Fruit fly (Drosophila melanogaster) whole organism, prepupa: Measurements from ENCODE around the gene Nprl3.
A peak's percentile ranks its signal among the peaks of the same experiment; 100 is the strongest.

Experiments
- Blimp-1 ChIP-seq: fragments of 200-800 bp; sonication (Bioruptor generic); optimal IDR thresholded peaks from 3 replicates; lab custom pipeline; 2017; ENCODE audit warnings: missing biosample characterization, missing genetic modification characterization, mild to moderate bottlenecking, moderate library complexity, missing genetic modification reagents
- CG10631 ChIP-seq: fragments of 200-800 bp; sonication (Bioruptor generic); optimal IDR thresholded peaks from 2 replicates; lab custom pipeline; 2016; ENCODE audit warnings: missing biosample characterization, missing genetic modification characterization
- CG10669 ChIP-seq: fragments of 200-800 bp; sonication (Bioruptor generic); optimal IDR thresholded peaks from 3 replicates; lab custom pipeline; 2018; ENCODE audit warnings: missing biosample characterization, mild to moderate bottlenecking, missing genetic modification characterization, moderate library complexity
- CG11294 ChIP-seq: fragments of 200-800 bp; sonication (Bioruptor generic); IDR thresholded peaks from 2 replicates; pipeline ENCODE4 v1.3.6; 2022; ENCODE audit warnings: missing biosample characterization, missing genetic modification characterization
- CG11762 ChIP-seq: fragments of 200-800 bp; sonication (Bioruptor generic); optimal IDR thresholded peaks from 3 replicates; lab custom pipeline; 2016; ENCODE audit warnings: missing biosample characterization, missing genetic modification characterization; ENCODE audit not compliant: insufficient read depth
- CG11902 ChIP-seq: fragments of 200-800 bp; sonication (Bioruptor generic); optimal IDR thresholded peaks from 3 replicates; lab custom pipeline; 2016; ENCODE audit warnings: missing biosample characterization, missing genetic modification characterization
- CG1621 ChIP-seq: fragments of 200-800 bp; sonication (Bioruptor generic); optimal IDR thresholded peaks from 3 replicates; lab custom pipeline; 2018; ENCODE audit warnings: missing biosample characterization, mild to moderate bottlenecking, missing genetic modification characterization
- CG3032 ChIP-seq: fragments of 200-800 bp; optimal IDR thresholded peaks from 2 replicates; lab custom pipeline; 2019; ENCODE audit warnings: missing biosample characterization, mild to moderate bottlenecking, missing genetic modification characterization, moderate library complexity
- CG34406 ChIP-seq: fragments of 200-800 bp; sonication (Bioruptor generic); optimal IDR thresholded peaks from 3 replicates; lab custom pipeline; 2016; ENCODE audit warnings: missing biosample characterization, missing genetic modification characterization
- CG4318 ChIP-seq: fragments of 200-800 bp; sonication (Bioruptor generic); optimal IDR thresholded peaks from 3 replicates; lab custom pipeline; 2017; ENCODE audit warnings: missing biosample characterization, mild to moderate bottlenecking, missing genetic modification characterization
- CG6276 ChIP-seq: fragments of 200-800 bp; sonication (Bioruptor generic); optimal IDR thresholded peaks from 2 replicates; lab custom pipeline; 2017; ENCODE audit warnings: missing biosample characterization, mild to moderate bottlenecking, missing genetic modification characterization
- CG6792 ChIP-seq: fragments of 200-800 bp; sonication (Bioruptor generic); optimal IDR thresholded peaks from 3 replicates; lab custom pipeline; 2016; ENCODE audit warnings: missing biosample characterization, missing genetic modification characterization
- CG6808 ChIP-seq: fragments of 200-800 bp; sonication (Bioruptor generic); optimal IDR thresholded peaks from 3 replicates; lab custom pipeline; 2017; ENCODE audit warnings: missing biosample characterization, missing genetic modification characterization, mild to moderate bottlenecking, moderate library complexity, missing genetic modification reagents
- CG6854 ChIP-seq: fragments of 200-800 bp; sonication (Bioruptor generic); optimal IDR thresholded peaks from 2 replicates; lab custom pipeline; 2017; ENCODE audit warnings: missing biosample characterization, mild to moderate bottlenecking, missing genetic modification characterization
- CG7368 ChIP-seq: fragments of 200-800 bp; sonication (Bioruptor generic); optimal IDR thresholded peaks from 3 replicates; lab custom pipeline; 2016; ENCODE audit warnings: missing biosample characterization, missing genetic modification characterization
- CG8119 ChIP-seq: fragments of 200-800 bp; sonication (Bioruptor generic); IDR thresholded peaks from 3 replicates; pipeline ENCODE4 v1.3.6; 2022; ENCODE audit warnings: missing biosample characterization, missing genetic modification characterization
- CG8319 ChIP-seq: fragments of 200-800 bp; sonication (Bioruptor generic); optimal IDR thresholded peaks from 3 replicates; lab custom pipeline; 2016; ENCODE audit warnings: missing biosample characterization, missing genetic modification characterization
- CG9139 ChIP-seq: fragments of 200-800 bp; sonication (Bioruptor generic); optimal IDR thresholded peaks from 3 replicates; lab custom pipeline; 2017; ENCODE audit warnings: missing biosample characterization, mild to moderate bottlenecking, missing genetic modification characterization
- Eip75B ChIP-seq: fragments of 200-800 bp; sonication (Bioruptor generic); optimal IDR thresholded peaks from 3 replicates; lab custom pipeline; 2016; ENCODE audit warnings: missing biosample characterization, missing genetic modification characterization
- Eip78C ChIP-seq: fragments of 200-800 bp; sonication (Bioruptor generic); peaks from one replicate; lab custom pipeline; 2016; ENCODE audit warnings: missing biosample characterization, missing genetic modification characterization
- Eip93F ChIP-seq: fragments of 200-800 bp; sonication (Bioruptor generic); optimal IDR thresholded peaks from 2 replicates; lab custom pipeline; 2016; ENCODE audit warnings: missing biosample characterization, mild to moderate bottlenecking, missing genetic modification characterization
- Ets21C ChIP-seq: fragments of 200-800 bp; sonication (Bioruptor generic); optimal IDR thresholded peaks from 3 replicates; lab custom pipeline; 2016; ENCODE audit warnings: missing biosample characterization, missing genetic modification characterization
- Ets96B ChIP-seq: fragments of 200-800 bp; optimal IDR thresholded peaks from 2 replicates; lab custom pipeline; 2019; ENCODE audit warnings: missing biosample characterization, mild to moderate bottlenecking, missing genetic modification characterization, moderate library complexity
- Gug ChIP-seq: fragments of 200-800 bp; sonication (Bioruptor generic); IDR thresholded peaks from 2 replicates; pipeline ENCODE4 v1.3.6; 2022; ENCODE audit warnings: missing biosample characterization, missing genetic modification characterization
- Lpt ChIP-seq: fragments of 200-800 bp; sonication (Bioruptor generic); optimal IDR thresholded peaks from 3 replicates; lab custom pipeline; 2016; ENCODE audit warnings: missing biosample characterization, missing genetic modification characterization
- OdsH ChIP-seq: fragments of 200-800 bp; sonication (Bioruptor generic); optimal IDR thresholded peaks from 3 replicates; lab custom pipeline; 2016; ENCODE audit warnings: missing biosample characterization, missing genetic modification characterization
- Smox ChIP-seq: fragments of 200-800 bp; sonication (Bioruptor generic); optimal IDR thresholded peaks from 3 replicates; lab custom pipeline; 2016; ENCODE audit warnings: missing biosample characterization, missing genetic modification characterization
- Sox102F ChIP-seq: fragments of 200-800 bp; sonication (Bioruptor generic); optimal IDR thresholded peaks from 2 replicates; lab custom pipeline; 2016; ENCODE audit warnings: missing biosample characterization, mild to moderate bottlenecking, missing genetic modification characterization
- Sox14 ChIP-seq: fragments of 200-800 bp; sonication (Bioruptor generic); optimal IDR thresholded peaks from 3 replicates; lab custom pipeline; 2016; ENCODE audit warnings: missing biosample characterization, missing genetic modification characterization
- acj6 ChIP-seq: fragments of 200-800 bp; sonication (Bioruptor generic); optimal IDR thresholded peaks from 3 replicates; lab custom pipeline; 2016; ENCODE audit warnings: missing biosample characterization, missing genetic modification characterization
- cyc ChIP-seq: fragments of 200-800 bp; sonication (Bioruptor generic); optimal IDR thresholded peaks from 3 replicates; lab custom pipeline; 2016; ENCODE audit warnings: missing biosample characterization, missing genetic modification characterization
- dac ChIP-seq: fragments of 200-800 bp; sonication (Bioruptor generic); optimal IDR thresholded peaks from 2 replicates; lab custom pipeline; 2017; ENCODE audit warnings: missing biosample characterization, mild to moderate bottlenecking, missing genetic modification characterization
- dsx ChIP-seq: fragments of 200-800 bp; optimal IDR thresholded peaks from 3 replicates; lab custom pipeline; 2019; ENCODE audit warnings: missing biosample characterization, mild to moderate bottlenecking, missing genetic modification characterization, moderate library complexity; ENCODE audit not compliant: poor library complexity, severe bottlenecking
- eg ChIP-seq: fragments of 200-800 bp; sonication (Bioruptor generic); IDR thresholded peaks from 3 replicates; pipeline ENCODE4 v1.3.6; 2022; ENCODE audit warnings: missing biosample characterization, missing genetic modification characterization
- esn ChIP-seq: fragments of 200-800 bp; sonication (Bioruptor generic); optimal IDR thresholded peaks from 2 replicates; lab custom pipeline; 2016; ENCODE audit warnings: missing biosample characterization, mild to moderate bottlenecking, missing genetic modification characterization, moderate library complexity
- fd59A ChIP-seq: fragments of 200-800 bp; sonication (Bioruptor generic); optimal IDR thresholded peaks from 2 replicates; lab custom pipeline; 2017; ENCODE audit warnings: missing biosample characterization, mild to moderate bottlenecking, missing genetic modification characterization, missing genetic modification reagents
- fd85E ChIP-seq: fragments of 200-800 bp; sonication (Bioruptor generic); optimal IDR thresholded peaks from 3 replicates; lab custom pipeline; 2016; ENCODE audit warnings: missing biosample characterization, missing genetic modification characterization
- net ChIP-seq: fragments of 200-800 bp; sonication (Bioruptor generic); optimal IDR thresholded peaks from 3 replicates; lab custom pipeline; 2016; ENCODE audit warnings: missing biosample characterization, missing genetic modification characterization
- pdm3 ChIP-seq: fragments of 200-800 bp; sonication (Bioruptor generic); optimal IDR thresholded peaks from 3 replicates; lab custom pipeline; 2016; ENCODE audit warnings: missing biosample characterization, missing genetic modification characterization
- salr ChIP-seq, 2 experiments: fragments of 200-800 bp; sonication (Bioruptor generic); optimal IDR thresholded peaks; 3 replicates each; lab custom pipeline; 2016 to 2018; ENCODE audit warnings: missing biosample characterization in 2 of 2, missing genetic modification characterization in 2 of 2, mild to moderate bottlenecking in 1 of 2
- svp ChIP-seq: fragments of 200-800 bp; sonication (Bioruptor generic); peaks from one replicate; lab custom pipeline; 2016; ENCODE audit warnings: missing biosample characterization, missing genetic modification characterization

Nprl3 gene

dm6 chr3L:13999204-13999603 lies 2.5 kb downstream of the Nprl3 start, which contains the start of gene CG17359:
Gene CG17359, minus strand, starts transcription at chr3L:13999251.
- no peak for TF ChIP-seq fd59A (GFP tag; lab: Kevin White, UChicago)
- no peak for TF ChIP-seq OdsH (GFP tag; lab: Kevin White, UChicago)
- TF ChIP-seq CG11762, result no peak
- no peak for TF ChIP-seq CG6854 (GFP tag; lab: Kevin White, UChicago)
- no peak for TF ChIP-seq Eip75B (GFP tag; lab: Kevin White, UChicago)
- TF ChIP-seq CG10669 (GFP tag; lab: Kevin White, UChicago), result no peak
- TF ChIP-seq CG34406, result no peak
- no peak for TF ChIP-seq CG1621 (tag; lab: Kevin White, UChicago)
- no peak for TF ChIP-seq Sox14 (GFP tag; lab: Kevin White, UChicago)
- TF ChIP-seq Sox102F, result no peak
- no peak for TF ChIP-seq CG6808 (GFP tag; lab: Kevin White, UChicago)
- TF ChIP-seq pdm3, result no peak
- TF ChIP-seq Lpt, result no peak
- TF ChIP-seq CG8319 (GFP tag; lab: Kevin White, UChicago), result no peak
- TF ChIP-seq Eip78C, result no peak
- no peak for TF ChIP-seq eg (GFP tag; lab: Robert Waterston, UW)
- TF ChIP-seq Eip93F (GFP tag; lab: Kevin White, UChicago), result no peak
- TF ChIP-seq esn, result no peak
- no peak for TF ChIP-seq CG7368 (GFP tag; lab: Kevin White, UChicago)
- TF ChIP-seq CG8119, result no peak
- TF ChIP-seq, all 60 proteins: peak for 0

dm6 chr3L:13996992-13997391 lies 4.7 kb downstream of the Nprl3 start, which contains the start of gene CG17361:
Gene CG17361, plus strand, starts transcription at chr3L:13997191.
- TF ChIP-seq Lpt, result no peak
- TF ChIP-seq CG6792 (GFP tag; lab: Kevin White, UChicago), result no peak
- no peak for TF ChIP-seq CG6276 (GFP tag; lab: Kevin White, UChicago)
- peak; percentile 21 for TF ChIP-seq CG3032 (tag; lab: Kevin White, UChicago)
- no peak for TF ChIP-seq CG9139
- TF ChIP-seq Ets96B (tag; lab: Kevin White, UChicago), result no peak
- TF ChIP-seq Blimp-1 (GFP tag; lab: Kevin White, UChicago), result no peak
- no peak for TF ChIP-seq CG11902 (GFP tag; lab: Kevin White, UChicago)

dm6 chr3L:13996437-13996836 lies 5.2 kb downstream of the Nprl3 start:
- peak; percentile 46 for TF ChIP-seq Eip78C
- TF ChIP-seq CG11902 (GFP tag; lab: Kevin White, UChicago), result no peak
- no peak for TF ChIP-seq Ets96B (tag; lab: Kevin White, UChicago)
- TF ChIP-seq CG6854 (GFP tag; lab: Kevin White, UChicago), result no peak
- no peak for TF ChIP-seq CG11762
- no peak for TF ChIP-seq Lpt

dm6 chr3L:13993742-13994719 lies 7.6 kb downstream of the Nprl3 start, which contains the start of gene CtsK1:
Gene CtsK1, plus strand, starts transcription at chr3L:13994231.
- TF ChIP-seq Ets21C (no peak), eg (GFP tag; lab: Robert Waterston, UW) (peak; percentile 91), dsx (GFP tag; lab: Kevin White, UChicago) (peak; percentile 18), Smox (GFP tag; lab: Kevin White, UChicago) (peak; percentile 58), Eip93F (GFP tag; lab: Kevin White, UChicago) (no peak), CG7368 (GFP tag; lab: Kevin White, UChicago) (no peak), CG11294 (GFP tag; lab: Robert Waterston, UW) (peak; percentile 70), CG6854 (GFP tag; lab: Kevin White, UChicago) (no peak), CG10631 (GFP tag; lab: Kevin White, UChicago) (peak; percentile 46), fd85E (GFP tag; lab: Kevin White, UChicago) (no peak), acj6 (peak; percentile 68), CG10669 (GFP tag; lab: Kevin White, UChicago) (peak; percentile 43), Gug (GFP tag; lab: Robert Waterston, UW) (peak; percentile 68), CG4318 (no peak), CG6276 (GFP tag; lab: Kevin White, UChicago) (no peak), OdsH (GFP tag; lab: Kevin White, UChicago) (peak; percentile 50), CG11902 (GFP tag; lab: Kevin White, UChicago) (no peak), Sox102F (no peak), salr (GFP tag; optimal IDR thresholded peaks at IDR 0.05; lab: Kevin White, UChicago) (no peak), Blimp-1 (GFP tag; lab: Kevin White, UChicago) (no peak), CG1621 (tag; lab: Kevin White, UChicago) (no peak), Eip78C (peak; percentile 70), dac (GFP tag; lab: Kevin White, UChicago) (no peak), CG8319 (GFP tag; lab: Kevin White, UChicago) (no peak), svp (GFP tag; lab: Kevin White, UChicago) (no peak), net (GFP tag; lab: Kevin White, UChicago) (peak; percentile 56), cyc (GFP tag; lab: Kevin White, UChicago) (peak; percentile 6), CG9139 (no peak), Sox14 (GFP tag; lab: Kevin White, UChicago) (peak; percentile 49)
